Worm (Caenorhabditis elegans): ENCODE measurements around the gene ttr-46.

DNA sequence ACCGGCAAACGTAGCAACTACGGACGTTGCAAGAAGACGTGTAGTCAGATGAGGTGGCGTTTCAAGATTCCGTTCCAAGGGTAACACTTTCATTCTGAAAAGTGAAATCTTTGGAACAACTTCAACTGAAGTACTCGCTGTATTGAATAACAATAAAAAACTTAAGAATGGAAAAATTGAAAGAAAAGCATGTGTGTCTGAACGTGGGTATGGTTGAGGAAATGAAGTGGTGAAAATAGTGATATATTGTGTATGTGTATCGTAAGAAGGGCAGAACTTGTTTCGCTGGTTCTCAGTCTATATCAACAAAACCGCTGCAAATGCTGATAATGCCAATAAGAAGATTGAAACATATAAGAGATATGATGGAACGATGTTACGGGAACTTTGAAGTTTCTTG lies 44.8 kb downstream of the ttr-46 start, which contains the start of gene K08H10.6:
- no peak for TF ChIP-seq nhr-85 (tag)
- no peak for TF ChIP-seq pqm-1 (tag; optimal IDR thresholded peaks at IDR 0.05)
- no peak for TF ChIP-seq nhr-237 (tag; optimal IDR thresholded peaks at IDR 0.05)
- no peak for TF ChIP-seq egl-27 (tag; optimal IDR thresholded peaks at IDR 0.05)
- no peak for TF ChIP-seq lin-15B (tag; optimal IDR thresholded peaks at IDR 0.05)
- no peak for TF ChIP-seq fkh-10 (GFP tag; optimal IDR thresholded peaks at IDR 0.05)
- no peak for TF ChIP-seq aha-1 (tag; optimal IDR thresholded peaks at IDR 0.05)
- TF ChIP-seq unc-130 (tag; optimal IDR thresholded peaks at IDR 0.05), result no peak
